Worm (Caenorhabditis elegans) whole organism, late embryonic: ENCODE measurements around the gene C25H3.16.
A peak's percentile ranks its signal among the peaks of the same experiment; 100 is the strongest.

Source experiments
- C38D4.7 ChIP-seq: fragments of 200-800 bp; sonication (Bioruptor generic); optimal IDR thresholded peaks from 2 replicates; lab custom pipeline; 2018; ENCODE audit warnings: mild to moderate bottlenecking, missing genetic modification characterization, moderate library complexity, missing compliant biosample characterization
- F13H6.1 ChIP-seq: sonication (generic microtip); optimal IDR thresholded peaks from 2 replicates; lab custom pipeline; 2016; ENCODE audit warnings: missing genetic modification characterization, missing compliant biosample characterization
- K02D7.2 ChIP-seq: sonication (generic microtip); optimal IDR thresholded peaks from 2 replicates; lab custom pipeline; 2017; ENCODE audit warnings: mild to moderate bottlenecking, missing genetic modification characterization, missing compliant biosample characterization
- K09A11.1 ChIP-seq: sonication (generic microtip); optimal IDR thresholded peaks from 2 replicates; lab custom pipeline; 2017; ENCODE audit warnings: antibody characterized with exemption, mild to moderate bottlenecking, missing genetic modification characterization, missing compliant biosample characterization; ENCODE audit not compliant: insufficient read depth
- T23F11.4 ChIP-seq: fragments of 200-800 bp; sonication (Bioruptor generic); optimal IDR thresholded peaks from 2 replicates; lab custom pipeline; 2018; ENCODE audit warnings: mild to moderate bottlenecking, missing genetic modification characterization, missing compliant biosample characterization
- Y22D7AL.16 ChIP-seq: sonication (generic microtip); optimal IDR thresholded peaks from 2 replicates; lab custom pipeline; 2016; ENCODE audit warnings: missing genetic modification characterization, missing compliant biosample characterization
- ahr-1 ChIP-seq: sonication (generic microtip); optimal IDR thresholded peaks from 2 replicates; lab custom pipeline; 2016; ENCODE audit warnings: missing genetic modification characterization, missing compliant biosample characterization
- ama-1 ChIP-seq: fragments of 150-350 bp; optimal IDR thresholded peaks from 2 replicates; lab custom pipeline; 2014
- ceh-14 ChIP-seq: sonication (generic microtip); optimal IDR thresholded peaks from 2 replicates; lab custom pipeline; 2016; ENCODE audit warnings: missing genotype, missing genetic modification characterization, missing compliant biosample characterization
- ceh-18 ChIP-seq: sonication (generic microtip); optimal IDR thresholded peaks from 2 replicates; lab custom pipeline; 2016; ENCODE audit warnings: missing genetic modification characterization, missing compliant biosample characterization
- ceh-2 ChIP-seq: sonication (generic microtip); optimal IDR thresholded peaks from 2 replicates; lab custom pipeline; 2016; ENCODE audit warnings: missing genotype, missing genetic modification characterization, missing compliant biosample characterization
- ceh-45 ChIP-seq: fragments of 200-800 bp; sonication (Bioruptor generic); IDR thresholded peaks from 2 replicates; pipeline ENCODE4 v1.3.6; 2022; ENCODE audit warnings: missing genetic modification reagents, missing genetic modification characterization, missing compliant biosample characterization
- ceh-48 ChIP-seq: sonication (generic microtip); optimal IDR thresholded peaks from 2 replicates; lab custom pipeline; 2016; ENCODE audit warnings: missing genetic modification characterization, inconsistent platforms, missing compliant biosample characterization
- ceh-6 ChIP-seq: fragments of 200-800 bp; sonication (Bioruptor generic); optimal IDR thresholded peaks from 2 replicates; lab custom pipeline; 2018; ENCODE audit warnings: mild to moderate bottlenecking, missing genetic modification characterization, missing compliant biosample characterization
- che-1 ChIP-seq: sonication (generic microtip); optimal IDR thresholded peaks from 2 replicates; lab custom pipeline; 2016; ENCODE audit warnings: mild to moderate bottlenecking, missing genetic modification characterization, missing compliant biosample characterization
- dmd-4 ChIP-seq: sonication (generic microtip); optimal IDR thresholded peaks from 2 replicates; lab custom pipeline; 2016; ENCODE audit warnings: borderline replicate concordance, missing genetic modification characterization, missing compliant biosample characterization
- dve-1 ChIP-seq: sonication (generic microtip); optimal IDR thresholded peaks from 2 replicates; lab custom pipeline; 2017; ENCODE audit warnings: antibody characterized with exemption, mild to moderate bottlenecking, missing genetic modification characterization, missing compliant biosample characterization
- ets-4 ChIP-seq: sonication (generic microtip); optimal IDR thresholded peaks from 2 replicates; lab custom pipeline; 2016; ENCODE audit warnings: missing genetic modification characterization, missing compliant biosample characterization
- fkh-10 ChIP-seq: fragments of 150-350 bp; optimal IDR thresholded peaks from 2 replicates; lab custom pipeline; 2014; ENCODE audit warnings: missing biosample characterization, missing genetic modification reagents, missing genetic modification characterization
- fkh-6 ChIP-seq: sonication (generic microtip); optimal IDR thresholded peaks from 2 replicates; lab custom pipeline; 2016; ENCODE audit warnings: missing genetic modification characterization, missing compliant biosample characterization
- hlh-15 ChIP-seq: sonication (generic microtip); optimal IDR thresholded peaks from 2 replicates; lab custom pipeline; 2016; ENCODE audit warnings: missing genetic modification characterization, missing compliant biosample characterization
- hlh-6 ChIP-seq: sonication (generic microtip); optimal IDR thresholded peaks from 2 replicates; lab custom pipeline; 2016; ENCODE audit warnings: missing genotype, missing genetic modification characterization, missing compliant biosample characterization
- lim-6 ChIP-seq: sonication (generic microtip); optimal IDR thresholded peaks from 2 replicates; lab custom pipeline; 2016; ENCODE audit warnings: missing genetic modification characterization, missing compliant biosample characterization
- lin-11 ChIP-seq: fragments of 200-800 bp; sonication (Bioruptor generic); optimal IDR thresholded peaks from 2 replicates; lab custom pipeline; 2018; ENCODE audit warnings: mild to moderate bottlenecking, missing genetic modification characterization, missing compliant biosample characterization
- madf-2 ChIP-seq: sonication (generic microtip); optimal IDR thresholded peaks from 2 replicates; lab custom pipeline; 2017; ENCODE audit warnings: missing genetic modification characterization, missing compliant biosample characterization
- mec-3 ChIP-seq: sonication (generic microtip); optimal IDR thresholded peaks from 2 replicates; lab custom pipeline; 2016; ENCODE audit warnings: borderline replicate concordance, missing genetic modification characterization, missing compliant biosample characterization
- nfya-1 ChIP-seq: sonication (generic microtip); optimal IDR thresholded peaks from 2 replicates; lab custom pipeline; 2017; ENCODE audit warnings: missing genetic modification characterization, mild to moderate bottlenecking, missing compliant biosample characterization, antibody characterized with exemption, moderate library complexity
- nhr-232 ChIP-seq: sonication (generic microtip); optimal IDR thresholded peaks from 2 replicates; lab custom pipeline; 2016; ENCODE audit warnings: missing genetic modification characterization, missing compliant biosample characterization
- npax-4 ChIP-seq: sonication (generic microtip); optimal IDR thresholded peaks from 2 replicates; lab custom pipeline; 2016; ENCODE audit warnings: missing genetic modification characterization, missing compliant biosample characterization
- odd-2 ChIP-seq: sonication (generic microtip); optimal IDR thresholded peaks from 2 replicates; lab custom pipeline; 2017; ENCODE audit warnings: antibody characterized with exemption, mild to moderate bottlenecking, missing genetic modification characterization, missing compliant biosample characterization
- pag-3 ChIP-seq: sonication (generic microtip); optimal IDR thresholded peaks from 2 replicates; lab custom pipeline; 2016; ENCODE audit warnings: missing compliant biosample characterization, missing genetic modification characterization, borderline replicate concordance
- pax-1 ChIP-seq: fragments of 150-350 bp; optimal IDR thresholded peaks from 2 replicates; lab custom pipeline; 2014; ENCODE audit warnings: missing biosample characterization, missing genetic modification characterization
- rnt-1 ChIP-seq: sonication (generic microtip); optimal IDR thresholded peaks from 2 replicates; lab custom pipeline; 2016; ENCODE audit warnings: missing genetic modification characterization, missing compliant biosample characterization
- sox-4 ChIP-seq: sonication (generic microtip); optimal IDR thresholded peaks from 2 replicates; lab custom pipeline; 2017; ENCODE audit warnings: mild to moderate bottlenecking, missing genetic modification characterization, inconsistent platforms, missing compliant biosample characterization
- syd-9 ChIP-seq: sonication (generic microtip); optimal IDR thresholded peaks from 2 replicates; lab custom pipeline; 2016; ENCODE audit warnings: mild to moderate bottlenecking, missing genetic modification characterization, moderate library complexity, missing compliant biosample characterization
- tbx-7 ChIP-seq: sonication (generic microtip); optimal IDR thresholded peaks from 2 replicates; lab custom pipeline; 2016; ENCODE audit warnings: missing genotype, missing genetic modification characterization, missing compliant biosample characterization
- unc-3 ChIP-seq, 2 experiments: fragments of 200-800 bp in 1 of 2; sonication (Bioruptor generic) in 1 of 2; sonication (generic microtip) in 1 of 2; conservative IDR thresholded peaks in 1 of 2; optimal IDR thresholded peaks in 1 of 2; 2 replicates each; pipeline versions ENCODE4 v1.3.6 to Lab custom; 2016 to 2022; ENCODE audit warnings: missing compliant biosample characterization in 2 of 2, missing genetic modification characterization in 2 of 2, missing genetic modification reagents in 1 of 2
- unc-42 ChIP-seq: sonication (generic microtip); optimal IDR thresholded peaks from 2 replicates; lab custom pipeline; 2016; ENCODE audit warnings: missing genotype, missing genetic modification characterization, missing compliant biosample characterization
- unc-55 ChIP-seq: sonication (generic microtip); optimal IDR thresholded peaks from 2 replicates; lab custom pipeline; 2017; ENCODE audit warnings: missing biosample characterization, missing genetic modification reagents, missing genetic modification characterization
- ztf-16 ChIP-seq: sonication (generic microtip); optimal IDR thresholded peaks from 2 replicates; lab custom pipeline; 2017; ENCODE audit warnings: missing genetic modification characterization, missing compliant biosample characterization

The C25H3.16 gene

DNA sequence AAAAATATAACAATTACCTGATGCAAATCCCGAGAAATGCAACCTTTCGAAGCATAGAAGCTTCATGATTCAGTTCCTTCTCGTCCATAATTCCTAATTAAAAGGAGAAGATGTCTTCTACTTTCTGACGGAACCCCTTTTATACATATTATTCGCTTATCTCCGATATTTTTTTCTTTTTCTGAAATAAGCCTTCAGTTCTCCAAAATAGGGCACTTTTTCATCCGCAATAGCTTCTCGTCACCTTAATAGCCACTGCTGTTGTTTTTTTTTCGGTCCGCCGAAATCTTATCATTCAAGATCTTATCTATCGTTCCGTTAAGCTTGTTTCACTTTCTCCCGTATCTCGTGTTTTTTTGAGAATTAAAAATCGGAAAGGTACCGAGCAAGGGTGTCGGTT lies 13.8 kb upstream of the C25H3.16 start, which contains the start of gene bli-2:
TSS of gene bli-2 (minus strand) at position 101 of the 400 bp plus-strand sequence.
- TF ChIP-seq C38D4.7 (GFP tag; lab: Kevin White, UChicago) (no peak), nfya-1 (tag; lab: Kevin White, UChicago) (no peak), odd-2 (no peak), ceh-48 (tag; lab: Kevin White, UChicago) (no peak)
- TF ChIP-seq, all 69 proteins: peak for 0

DNA sequence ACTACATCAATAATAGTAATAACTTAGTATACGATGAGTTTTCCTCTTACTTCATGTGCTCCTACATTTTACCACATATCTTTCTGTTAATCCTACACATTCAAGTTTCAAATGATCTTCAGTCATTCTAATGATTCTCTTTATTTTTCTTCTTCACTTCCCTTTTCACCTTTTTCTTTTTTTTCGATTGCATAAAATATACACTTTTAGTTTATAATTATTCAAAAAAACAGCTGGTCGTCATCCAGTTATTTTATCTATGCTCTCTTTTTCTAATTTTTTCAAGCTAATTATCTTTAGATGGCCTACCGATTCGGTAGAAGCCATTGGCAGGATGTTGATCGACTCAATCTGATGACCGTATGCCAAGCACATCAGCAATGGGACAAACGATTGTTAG lies 11.9 kb upstream of the C25H3.16 start, which contains the start of gene F59E12.1:
TSS of gene F59E12.1 (plus strand) at position 301 of the 400 bp plus-strand sequence.
- TF ChIP-seq hlh-6 (tag; lab: Kevin White, UChicago), result no peak
- TF ChIP-seq ceh-6, result no peak

DNA sequence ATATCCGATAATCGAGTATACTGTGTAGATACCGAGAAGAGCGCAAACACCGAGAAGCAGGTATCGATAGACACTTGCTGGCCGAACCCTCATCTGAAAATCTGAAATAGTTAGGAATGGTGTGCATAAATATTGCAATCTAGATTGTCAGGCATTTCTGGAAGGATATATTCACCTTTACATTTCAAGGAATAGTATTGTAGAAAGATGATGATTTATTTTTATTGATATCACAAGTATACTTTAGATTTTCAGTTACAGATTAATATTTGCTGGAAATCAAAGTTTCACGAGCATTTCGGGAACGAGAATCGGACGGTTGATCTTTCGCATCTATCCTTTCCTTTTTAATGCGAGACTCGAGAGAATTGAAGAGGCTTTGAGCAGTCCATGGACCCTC lies 6.4 kb upstream of the C25H3.16 start, which contains the start of gene fut-3:
TSS of gene fut-3 (minus strand) at position 101 of the 400 bp plus-strand sequence.
- TF ChIP-seq K09A11.1 (tag; lab: Kevin White, UChicago), result no peak

DNA sequence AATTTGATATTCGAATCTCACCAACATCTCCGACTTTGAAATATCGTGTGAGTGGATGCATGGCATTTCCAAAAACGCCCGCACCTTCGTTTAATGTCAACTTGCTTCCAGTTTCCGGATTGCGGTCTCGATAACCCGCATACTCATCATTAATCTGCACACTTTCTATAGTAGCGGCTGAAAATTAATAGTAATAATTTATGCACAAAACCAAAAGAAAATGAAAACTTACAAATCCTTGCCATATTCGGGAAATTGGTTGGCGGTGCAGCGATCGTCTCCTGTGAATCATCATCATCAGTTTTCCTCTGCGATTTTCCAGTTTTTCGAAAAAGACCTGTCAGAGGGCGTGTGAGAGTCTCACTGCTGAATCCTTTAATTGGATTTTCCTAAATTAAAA lies 5.9 kb upstream of the C25H3.16 start:
- TF ChIP-seq dmd-4 (tag; lab: Kevin White, UChicago) (no peak), C38D4.7 (GFP tag; lab: Kevin White, UChicago) (no peak), nhr-232 (no peak), madf-2 (tag; lab: Kevin White, UChicago) (no peak), ztf-16 (tag; lab: Kevin White, UChicago) (no peak), ceh-48 (tag; lab: Kevin White, UChicago) (no peak), npax-4 (tag; lab: Kevin White, UChicago) (no peak), ceh-2 (tag; lab: Kevin White, UChicago) (no peak), ahr-1 (tag; lab: Kevin White, UChicago) (no peak), K02D7.2 (tag; lab: Kevin White, UChicago) (no peak), syd-9 (tag; lab: Kevin White, UChicago) (no peak)

DNA sequence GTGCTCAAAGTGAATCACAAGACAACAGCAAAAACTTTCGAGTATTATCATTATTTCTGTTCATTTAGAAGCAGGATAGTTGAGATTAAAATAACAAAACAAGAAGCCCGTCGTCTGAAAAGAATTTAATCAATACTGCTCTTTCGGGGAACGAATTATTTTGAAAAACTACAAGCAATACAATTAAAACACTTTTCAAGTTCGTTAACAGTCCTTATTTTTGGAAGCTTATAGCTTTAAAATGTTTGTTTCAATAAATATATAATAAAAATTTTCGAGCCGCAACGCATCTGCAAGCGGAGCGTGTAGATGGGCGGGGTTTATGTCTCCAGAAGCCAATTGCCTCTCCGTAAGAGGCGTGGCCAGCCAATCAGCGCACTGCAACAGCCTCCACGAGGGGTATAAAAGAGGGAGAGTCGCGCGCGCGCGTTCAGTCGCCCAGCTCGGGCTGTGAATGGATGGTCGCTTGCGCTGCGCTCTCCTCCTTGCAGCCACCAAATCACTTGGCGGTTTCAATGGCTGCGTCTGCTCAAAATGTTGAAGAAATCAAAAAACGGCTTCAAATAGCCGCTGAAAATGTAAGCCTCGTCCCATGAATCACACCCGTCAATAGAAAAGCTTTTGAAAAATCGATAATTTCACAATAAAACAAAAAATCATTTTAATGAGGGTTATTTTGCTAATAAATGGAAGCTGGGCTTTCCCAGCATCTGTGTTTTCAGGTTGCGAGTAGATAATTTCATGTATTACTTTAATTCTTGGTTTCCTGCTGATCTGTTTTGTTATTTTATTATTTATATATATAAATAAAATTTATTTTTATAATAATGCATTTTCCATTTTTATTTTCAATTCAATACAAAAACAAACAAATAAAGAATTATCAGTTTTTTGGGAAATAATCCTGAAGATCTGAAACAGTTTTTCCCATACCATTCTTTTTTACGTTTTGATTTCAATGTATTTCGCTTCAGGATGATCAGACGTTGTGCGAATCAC lies 5.1 kb upstream of the C25H3.16 start, which contains the start of the genes ift-43 and mdt-26:
TSS of gene ift-43 (minus strand) at position 51 of the 999 bp plus-strand sequence.
TSS of gene mdt-26 (plus strand) at position 446 of the 999 bp plus-strand sequence.
- TF ChIP-seq ceh-6 (peak; percentile 33), F13H6.1 (tag; lab: Kevin White, UChicago) (no peak), Y22D7AL.16 (no peak), ama-1 (lab: Kevin White, UChicago) (peak; percentile 98), fkh-10 (no peak), rnt-1 (tag; lab: Kevin White, UChicago) (peak; percentile 57), che-1 (tag; lab: Kevin White, UChicago) (peak; percentile 14), lin-11 (peak; percentile 55), ceh-18 (tag; lab: Kevin White, UChicago) (peak; percentile 17), ceh-2 (tag; lab: Kevin White, UChicago) (no peak), ets-4 (tag; lab: Kevin White, UChicago) (peak; percentile 23), unc-42 (peak; percentile 58), pax-1 (peak; percentile 37), dve-1 (tag; lab: Kevin White, UChicago) (peak; percentile 27), ztf-16 (tag; lab: Kevin White, UChicago) (no peak), unc-3 (GFP tag; conservative IDR thresholded peaks at IDR 0.05; lab: Robert Waterston, UW) (0 out of 2 replicates have a peak, but pooled peaks have one; percentile 28), unc-3 (tag; optimal IDR thresholded peaks at IDR 0.05; lab: Kevin White, UChicago) (no peak), sox-4 (tag; lab: Kevin White, UChicago) (peak; percentile 60), nfya-1 (tag; lab: Kevin White, UChicago) (peak; percentile 100), ceh-14 (tag; lab: Kevin White, UChicago) (peak; percentile 11), pag-3 (tag; lab: Kevin White, UChicago) (no peak), K09A11.1 (tag; lab: Kevin White, UChicago) (no peak), fkh-6 (peak; percentile 56), ceh-45 (GFP tag; lab: Robert Waterston, UW) (peak; percentile 58; the same call in 1 of the 2 replicates), hlh-15 (tag; lab: Kevin White, UChicago) (no peak), T23F11.4 (GFP tag; lab: Kevin White, UChicago) (no peak), ahr-1 (tag; lab: Kevin White, UChicago) (no peak), unc-55 (peak; percentile 70), mec-3 (tag; lab: Kevin White, UChicago) (no peak), tbx-7 (peak; percentile 14), lim-6 (no peak)
